Worm (Caenorhabditis elegans) whole organism, midembryonic: ENCODE results near the gene dlc-1.

Experiments
- T22C8.4 ChIP-seq: fragments of 200-800 bp; sonication (Bioruptor generic); IDR thresholded peaks from 2 replicates; pipeline ENCODE4 v1.3.6; 2022; ENCODE audit warnings: missing genetic modification characterization, missing compliant biosample characterization
- cog-1 ChIP-seq: sonication (generic microtip); optimal IDR thresholded peaks from 2 replicates; lab custom pipeline; 2016; ENCODE audit warnings: missing genetic modification characterization, missing compliant biosample characterization
- flt-1 ChIP-seq: fragments of 200-800 bp; sonication (Bioruptor generic); IDR thresholded peaks from 2 replicates; pipeline ENCODE4 v1.3.6; 2022; ENCODE audit warnings: missing genetic modification characterization, missing compliant biosample characterization
- klf-2 ChIP-seq: fragments of 200-800 bp; sonication (Bioruptor generic); conservative IDR thresholded peaks from 2 replicates; pipeline ENCODE4 v1.3.6; 2022; ENCODE audit warnings: missing genetic modification reagents, missing genetic modification characterization, missing compliant biosample characterization
- med-1 ChIP-seq: sonication (generic microtip); optimal IDR thresholded peaks from 2 replicates; lab custom pipeline; 2017; ENCODE audit warnings: missing genetic modification characterization, mild to moderate bottlenecking, missing compliant biosample characterization, antibody characterized with exemption, missing genetic modification reagents; ENCODE audit not compliant: insufficient read depth
- ref-1 ChIP-seq: fragments of 200-800 bp; sonication (Bioruptor generic); conservative IDR thresholded peaks from 2 replicates; pipeline ENCODE4 v1.3.6; 2022; ENCODE audit warnings: missing genetic modification reagents, missing genetic modification characterization, missing compliant biosample characterization
- tab-1 ChIP-seq: fragments of 200-800 bp; sonication (Bioruptor generic); IDR thresholded peaks from 2 replicates; pipeline ENCODE4 v1.3.6; 2022; ENCODE audit warnings: missing genetic modification characterization, missing compliant biosample characterization
- ztf-23 ChIP-seq: fragments of 200-800 bp; sonication (Bioruptor generic); IDR thresholded peaks from 2 replicates; pipeline ENCODE4 v1.3.6; 2022; ENCODE audit warnings: missing genetic modification reagents, missing genetic modification characterization, missing compliant biosample characterization
- ztf-29 ChIP-seq: fragments of 200-800 bp; sonication (Bioruptor generic); IDR thresholded peaks from 2 replicates; pipeline ENCODE4 v1.3.6; 2022; ENCODE audit warnings: missing genetic modification reagents, missing genetic modification characterization, missing compliant biosample characterization

The dlc-1 gene

DNA sequence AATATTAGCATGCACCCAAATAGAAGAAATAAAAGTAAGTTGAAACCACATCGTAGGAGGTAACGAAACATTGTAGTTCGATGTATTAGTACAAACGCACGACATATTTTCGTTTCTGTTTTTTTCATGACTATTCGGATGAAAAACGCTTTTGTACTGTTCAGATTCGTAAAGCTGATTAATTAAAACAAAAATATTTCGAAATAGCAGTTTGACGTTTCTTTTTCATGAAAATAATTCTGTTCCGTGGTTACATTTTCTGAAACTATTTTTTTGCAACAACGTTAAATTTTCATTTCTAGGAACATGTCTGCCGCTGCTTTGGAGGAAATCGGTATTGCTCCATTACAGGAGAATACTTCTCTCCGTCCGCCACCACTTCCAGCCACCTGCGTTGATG lies 25.9 kb upstream of the dlc-1 start, which contains the start of gene rpt-3:
TSS of gene rpt-3 (plus strand) at position 301 of the 400 bp plus-strand sequence.
- TF ChIP-seq ztf-23 (no peak), T22C8.4 (GFP tag; lab: Robert Waterston, UW) (no peak), klf-2 (GFP tag; lab: Robert Waterston, UW) (no peak), flt-1 (GFP tag; lab: Robert Waterston, UW) (no peak), med-1 (GFP tag; lab: Kevin White, UChicago) (no peak), ztf-29 (GFP tag; lab: Robert Waterston, UW) (no peak)

DNA sequence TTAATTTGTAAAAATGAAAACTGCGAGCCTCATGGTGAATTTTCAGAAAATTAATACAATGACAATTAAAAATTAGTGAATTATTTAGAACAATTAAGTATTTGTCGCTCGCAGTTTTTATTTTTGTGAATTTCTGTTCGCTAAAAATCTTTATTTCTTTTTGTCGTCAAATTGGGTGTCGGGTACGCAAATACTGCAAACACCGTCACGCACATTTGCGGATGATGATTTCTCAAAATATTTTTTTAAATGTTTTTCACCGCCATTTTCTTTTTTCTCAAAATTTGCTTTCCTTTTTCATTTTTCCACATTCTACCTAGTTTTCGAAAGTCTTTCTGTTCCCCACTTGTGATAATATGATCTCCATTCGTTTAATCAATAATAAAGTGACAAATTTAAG lies 25.3 kb upstream of the dlc-1 start:
- TF ChIP-seq med-1 (GFP tag; lab: Kevin White, UChicago) (no peak), klf-2 (GFP tag; lab: Robert Waterston, UW) (no peak), flt-1 (GFP tag; lab: Robert Waterston, UW) (no peak), tab-1 (GFP tag; lab: Robert Waterston, UW) (no peak), T22C8.4 (GFP tag; lab: Robert Waterston, UW) (no peak), ref-1 (no peak), cog-1 (no peak), ztf-29 (GFP tag; lab: Robert Waterston, UW) (no peak), ztf-23 (no peak)

DNA sequence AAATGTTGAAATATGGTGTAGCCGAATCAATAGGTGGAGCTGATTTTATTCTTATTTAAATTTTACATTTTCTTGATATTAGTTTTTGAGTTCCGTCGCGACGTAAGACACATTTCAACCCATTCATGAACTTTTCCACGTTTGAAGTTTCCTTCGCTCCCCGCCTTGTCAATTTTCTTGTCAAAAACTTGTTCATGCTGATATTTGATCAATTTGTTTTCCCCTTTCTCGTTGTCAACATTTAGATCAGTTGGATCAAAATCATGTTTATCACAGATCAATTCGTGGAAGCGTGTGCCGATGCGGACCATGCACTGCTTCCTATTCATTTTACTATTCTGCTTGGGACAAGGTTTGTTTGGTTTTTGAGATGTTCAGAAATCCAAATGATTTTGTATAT lies 19.3 kb upstream of the dlc-1 start, which contains the start of gene chtb-2:
TSS of gene chtb-2 (plus strand) at position 301 of the 400 bp plus-strand sequence.
- no peak for TF ChIP-seq tab-1 (GFP tag; lab: Robert Waterston, UW)
- TF ChIP-seq ref-1 = no peak
- no peak for TF ChIP-seq cog-1
- no peak for TF ChIP-seq med-1 (GFP tag; lab: Kevin White, UChicago)
- no peak for TF ChIP-seq klf-2 (GFP tag; lab: Robert Waterston, UW)
- no peak for TF ChIP-seq ztf-29 (GFP tag; lab: Robert Waterston, UW)
- no peak for TF ChIP-seq flt-1 (GFP tag; lab: Robert Waterston, UW)
- TF ChIP-seq ztf-23 = no peak
- TF ChIP-seq T22C8.4 (GFP tag; lab: Robert Waterston, UW) = no peak

DNA sequence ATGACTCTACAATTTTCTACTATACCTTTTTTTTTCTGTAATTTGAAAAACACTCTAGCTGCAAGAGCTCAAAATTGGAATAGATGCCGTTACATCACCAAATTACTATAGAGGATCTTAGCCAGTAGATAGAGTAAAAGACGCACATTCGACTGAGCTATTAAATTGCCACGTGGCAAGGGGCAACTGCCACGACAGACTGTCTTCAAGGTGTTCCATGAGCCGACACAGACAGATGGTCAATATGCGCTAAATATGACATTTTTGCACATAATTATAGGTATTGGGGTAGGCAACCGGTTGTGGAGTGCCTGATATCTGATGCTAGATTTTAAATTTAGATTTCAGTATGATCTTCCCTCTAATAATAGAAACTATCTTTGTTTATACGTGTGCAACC lies 15.9 kb upstream of the dlc-1 start:
- no peak for TF ChIP-seq ztf-29 (GFP tag; lab: Robert Waterston, UW)
- TF ChIP-seq klf-2 (GFP tag; lab: Robert Waterston, UW) = no peak
- no peak for TF ChIP-seq med-1 (GFP tag; lab: Kevin White, UChicago)
- no peak for TF ChIP-seq tab-1 (GFP tag; lab: Robert Waterston, UW)
- TF ChIP-seq cog-1 = no peak

DNA sequence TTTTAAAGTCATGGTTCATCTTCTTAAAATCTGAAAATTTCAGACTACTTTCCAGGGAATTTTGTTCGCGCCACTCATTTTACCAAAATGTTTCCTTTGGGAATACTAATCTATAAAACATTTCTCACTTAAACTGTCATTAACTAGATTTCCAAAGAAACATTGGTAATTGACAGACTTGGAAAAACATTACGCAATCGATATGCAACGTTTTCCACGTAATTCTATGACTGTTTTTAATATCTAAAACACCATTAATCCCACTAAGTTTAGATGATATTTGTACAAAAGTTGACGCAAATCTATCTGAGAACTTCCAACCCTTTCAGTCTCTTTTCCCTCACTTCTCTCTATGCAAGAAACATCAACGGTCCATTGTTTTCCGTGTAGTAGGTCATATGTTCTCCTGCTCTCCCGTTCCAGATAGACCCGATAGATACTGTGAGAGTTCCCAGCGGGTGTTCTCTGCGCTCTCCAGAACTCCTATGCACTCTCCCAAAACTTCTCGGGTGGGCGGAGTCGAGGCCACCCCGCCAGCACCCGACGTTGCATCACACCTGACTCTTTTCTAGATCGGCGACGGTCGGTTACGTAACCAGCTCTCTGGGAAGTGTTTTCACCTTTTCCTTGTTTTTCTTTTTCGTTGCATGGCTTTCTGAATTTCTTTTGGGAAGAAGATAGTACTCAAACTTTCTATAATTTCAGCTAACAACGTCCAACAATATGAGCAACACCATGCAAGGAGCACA lies 14.9 kb upstream of the dlc-1 start, which contains the start of gene zip-8:
TSS of gene zip-8 (plus strand) at position 700 of the 749 bp plus-strand sequence.
- TF ChIP-seq cog-1 (no peak), ref-1 (no peak), ztf-29 (GFP tag; lab: Robert Waterston, UW) (no peak), ztf-23 (no peak), klf-2 (GFP tag; lab: Robert Waterston, UW) (no peak), flt-1 (GFP tag; lab: Robert Waterston, UW) (no peak), tab-1 (GFP tag; lab: Robert Waterston, UW) (no peak), med-1 (GFP tag; lab: Kevin White, UChicago) (no peak), T22C8.4 (GFP tag; lab: Robert Waterston, UW) (no peak)

DNA sequence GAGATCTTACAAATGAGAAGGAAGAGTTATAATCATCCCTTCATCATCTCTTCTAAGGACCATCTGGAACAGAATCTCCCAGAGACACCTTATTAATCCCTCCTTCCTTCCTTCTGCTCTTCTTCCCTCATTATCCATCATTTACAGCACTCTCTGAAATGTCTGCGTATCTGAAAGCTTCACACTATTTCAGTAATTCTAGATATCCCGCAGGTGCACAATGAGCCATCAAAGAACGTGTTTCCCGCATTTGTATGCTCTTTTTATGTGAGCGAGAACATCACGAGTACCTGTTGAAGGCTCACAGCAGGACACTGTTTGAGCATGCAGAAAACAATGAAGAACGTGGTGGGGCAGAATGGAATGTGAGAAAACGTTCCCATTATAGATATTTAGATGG lies 12.8 kb upstream of the dlc-1 start:
- TF ChIP-seq klf-2 (GFP tag; lab: Robert Waterston, UW) (no peak), med-1 (GFP tag; lab: Kevin White, UChicago) (no peak), cog-1 (no peak), ztf-23 (no peak), ref-1 (no peak), T22C8.4 (GFP tag; lab: Robert Waterston, UW) (no peak), ztf-29 (GFP tag; lab: Robert Waterston, UW) (no peak), flt-1 (GFP tag; lab: Robert Waterston, UW) (no peak), tab-1 (GFP tag; lab: Robert Waterston, UW) (no peak)

DNA sequence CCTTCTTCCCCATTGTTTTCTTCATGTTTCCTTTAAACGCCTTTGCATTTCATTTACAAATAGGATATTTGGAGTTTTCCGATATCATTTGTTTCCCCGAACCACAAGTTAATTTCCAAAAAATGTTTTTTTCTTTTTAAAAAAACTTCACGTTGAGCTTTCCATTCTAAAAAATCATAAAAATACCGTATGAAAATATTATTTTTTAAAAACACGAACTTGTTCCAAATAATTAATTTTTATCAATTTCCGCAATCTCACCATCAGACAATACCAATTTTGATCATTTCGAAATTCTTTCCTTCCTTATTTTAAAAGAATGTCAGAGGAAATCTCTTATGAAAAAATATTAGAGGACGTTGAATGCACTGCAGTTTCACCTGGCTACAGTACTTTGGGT lies 7.9 kb upstream of the dlc-1 start, which contains the start of gene wht-6:
TSS of gene wht-6 (plus strand) at position 301 of the 400 bp plus-strand sequence.
- TF ChIP-seq flt-1 (GFP tag; lab: Robert Waterston, UW) = no peak
- TF ChIP-seq tab-1 (GFP tag; lab: Robert Waterston, UW) = no peak
- TF ChIP-seq ztf-23 = no peak
- no peak for TF ChIP-seq med-1 (GFP tag; lab: Kevin White, UChicago)
- TF ChIP-seq ref-1 = no peak
- TF ChIP-seq klf-2 (GFP tag; lab: Robert Waterston, UW) = no peak
- TF ChIP-seq cog-1 = no peak
- no peak for TF ChIP-seq T22C8.4 (GFP tag; lab: Robert Waterston, UW)
- no peak for TF ChIP-seq ztf-29 (GFP tag; lab: Robert Waterston, UW)

DNA sequence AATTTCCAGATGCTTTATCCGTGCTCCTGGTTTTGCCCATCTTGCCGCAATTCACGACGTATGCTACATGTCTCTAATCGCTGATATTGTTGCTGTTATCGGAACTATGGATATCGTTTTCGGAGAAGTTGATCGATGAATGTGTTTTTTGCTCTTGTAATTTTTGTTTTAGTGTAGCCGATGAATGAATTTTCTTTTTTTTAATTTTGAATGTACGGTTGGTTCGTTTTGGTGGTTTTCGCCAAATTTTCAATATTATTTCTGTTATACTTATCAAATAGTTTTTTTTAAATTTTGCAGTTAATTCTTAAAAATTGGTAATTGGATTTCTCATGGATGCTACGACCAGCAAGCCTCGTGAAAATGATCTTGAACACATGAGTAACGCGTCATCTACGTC lies 3.4 kb upstream of the dlc-1 start, which contains the start of gene T26A5.2:
TSS of gene T26A5.2 (plus strand) at position 301 of the 400 bp plus-strand sequence.
- TF ChIP-seq tab-1 (GFP tag; lab: Robert Waterston, UW) (no peak), ztf-29 (GFP tag; lab: Robert Waterston, UW) (no peak), cog-1 (no peak), ztf-23 (no peak), klf-2 (GFP tag; lab: Robert Waterston, UW) (no peak), ref-1 (no peak), med-1 (GFP tag; lab: Kevin White, UChicago) (no peak), flt-1 (GFP tag; lab: Robert Waterston, UW) (no peak), T22C8.4 (GFP tag; lab: Robert Waterston, UW) (no peak)

DNA sequence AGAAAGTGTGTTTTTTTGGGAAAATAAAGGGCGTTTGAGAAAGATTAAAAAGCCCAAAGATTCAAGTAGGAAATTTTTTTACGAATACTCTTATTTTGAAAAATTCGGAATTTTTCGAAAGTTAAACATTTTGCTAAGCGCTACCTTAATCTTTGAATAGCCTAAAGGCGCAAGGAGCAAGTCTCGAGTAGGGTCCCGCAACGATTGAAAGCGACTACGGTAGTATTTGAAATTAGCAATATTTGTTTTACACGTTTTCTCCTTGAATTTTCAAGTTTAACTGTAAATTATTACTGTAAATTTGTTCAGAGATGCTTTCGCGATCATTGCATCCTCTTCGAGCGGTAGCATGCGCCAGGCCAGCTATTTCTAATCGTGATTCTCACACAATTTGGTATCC lies 1.3 kb upstream of the dlc-1 start, which contains the start of gene nduf-2.2:
TSS of gene nduf-2.2 (plus strand) at position 310 of the 400 bp plus-strand sequence.
- TF ChIP-seq klf-2 (GFP tag; lab: Robert Waterston, UW) = no peak
- no peak for TF ChIP-seq ztf-23
- TF ChIP-seq T22C8.4 (GFP tag; lab: Robert Waterston, UW) = no peak
- no peak for TF ChIP-seq med-1 (GFP tag; lab: Kevin White, UChicago)
- TF ChIP-seq tab-1 (GFP tag; lab: Robert Waterston, UW) = no peak
- TF ChIP-seq cog-1 = no peak
- TF ChIP-seq ref-1 = no peak
- no peak for TF ChIP-seq ztf-29 (GFP tag; lab: Robert Waterston, UW)
- no peak for TF ChIP-seq flt-1 (GFP tag; lab: Robert Waterston, UW)
